Fruit fly (Drosophila melanogaster) whole organism, adult: ENCODE data around the gene in.

ENCODE experiments used
- CG11617 ChIP-seq: fragments of 200-800 bp; sonication (Bioruptor generic); optimal IDR thresholded peaks from 2 replicates; lab custom pipeline; 2017; ENCODE audit warnings: mild to moderate bottlenecking, missing biosample characterization, missing genetic modification reagents, missing genetic modification characterization
- CG12768 ChIP-seq: fragments of 200-800 bp; sonication (Bioruptor generic); optimal IDR thresholded peaks from 2 replicates; lab custom pipeline; 2017; ENCODE audit warnings: missing biosample characterization, missing genetic modification characterization, mild to moderate bottlenecking, moderate library complexity, missing genetic modification reagents
- CG14711 ChIP-seq: fragments of 200-800 bp; sonication (Bioruptor generic); optimal IDR thresholded peaks from 2 replicates; lab custom pipeline; 2018; ENCODE audit warnings: missing biosample characterization, mild to moderate bottlenecking, missing genetic modification characterization, moderate library complexity
- CG1620 ChIP-seq: fragments of 200-800 bp; sonication (Bioruptor generic); optimal IDR thresholded peaks from 2 replicates; lab custom pipeline; 2016; ENCODE audit warnings: missing biosample characterization, missing genetic modification characterization
- CG33017 ChIP-seq: fragments of 200-800 bp; sonication (Bioruptor generic); optimal IDR thresholded peaks from 2 replicates; lab custom pipeline; 2018; ENCODE audit warnings: missing biosample characterization, mild to moderate bottlenecking, missing genetic modification characterization, moderate library complexity
- CG5204 ChIP-seq: fragments of 200-800 bp; sonication (Bioruptor generic); optimal IDR thresholded peaks from 2 replicates; lab custom pipeline; 2016; ENCODE audit warnings: missing biosample characterization, missing genetic modification characterization
- CG7045 ChIP-seq: fragments of 200-800 bp; sonication (Bioruptor generic); optimal IDR thresholded peaks from 2 replicates; lab custom pipeline; 2017; ENCODE audit warnings: missing biosample characterization, mild to moderate bottlenecking, missing genetic modification characterization
- CG7101 ChIP-seq: fragments of 200-800 bp; sonication (Bioruptor generic); optimal IDR thresholded peaks from 2 replicates; lab custom pipeline; 2018; ENCODE audit warnings: missing biosample characterization, mild to moderate bottlenecking, missing genetic modification characterization, moderate library complexity
- Clk ChIP-seq: fragments of 200-800 bp; sonication (Bioruptor generic); optimal IDR thresholded peaks from 2 replicates; lab custom pipeline; 2017; ENCODE audit warnings: missing biosample characterization, missing genetic modification characterization
- Crg-1 ChIP-seq: fragments of 200-800 bp; sonication (Bioruptor generic); optimal IDR thresholded peaks from 2 replicates; lab custom pipeline; 2016; ENCODE audit warnings: missing biosample characterization, missing genetic modification characterization
- Hr96 ChIP-seq: fragments of 200-800 bp; sonication (Bioruptor generic); optimal IDR thresholded peaks from 2 replicates; lab custom pipeline; 2016; ENCODE audit warnings: missing biosample characterization, missing genetic modification characterization
- Mnt ChIP-seq: fragments of 200-800 bp; sonication (Bioruptor generic); optimal IDR thresholded peaks from 2 replicates; lab custom pipeline; 2016; ENCODE audit warnings: missing biosample characterization, mild to moderate bottlenecking, missing genetic modification characterization
- bab1 ChIP-seq: fragments of 200-800 bp; sonication (Bioruptor generic); optimal IDR thresholded peaks from 3 replicates; lab custom pipeline; 2019; ENCODE audit warnings: missing biosample characterization, mild to moderate bottlenecking, missing genetic modification characterization, moderate library complexity
- cic ChIP-seq: fragments of 200-800 bp; sonication (Bioruptor generic); optimal IDR thresholded peaks from 2 replicates; lab custom pipeline; 2017; ENCODE audit warnings: missing biosample characterization, mild to moderate bottlenecking, missing genetic modification characterization, moderate library complexity
- cnc ChIP-seq, 2 experiments: fragments of >200 bp; optimal IDR thresholded peaks; 2 replicates each; lab custom pipeline; 2017
- kay ChIP-seq: fragments of 200-800 bp; sonication (Bioruptor generic); peaks from one replicate; lab custom pipeline; 2016; ENCODE audit warnings: missing biosample characterization, missing genetic modification characterization, borderline replicate concordance
- ovo ChIP-seq: fragments of 200-800 bp; sonication (Bioruptor generic); optimal IDR thresholded peaks from 2 replicates; lab custom pipeline; 2016; ENCODE audit warnings: missing biosample characterization, missing genetic modification characterization
- pad ChIP-seq: fragments of 200-800 bp; sonication (Bioruptor generic); optimal IDR thresholded peaks from 3 replicates; lab custom pipeline; 2017; ENCODE audit warnings: missing biosample characterization, missing genetic modification characterization, mild to moderate bottlenecking, moderate library complexity, missing genetic modification reagents
- tj ChIP-seq: fragments of 200-800 bp; sonication (Bioruptor generic); optimal IDR thresholded peaks from 3 replicates; lab custom pipeline; 2017; ENCODE audit warnings: missing biosample characterization, mild to moderate bottlenecking, missing genetic modification characterization, moderate library complexity
- toe ChIP-seq: fragments of 200-800 bp; sonication (Bioruptor generic); optimal IDR thresholded peaks from 2 replicates; lab custom pipeline; 2016; ENCODE audit warnings: missing biosample characterization, missing genetic modification characterization

The in gene

dm6 chr3L:20405971-20406948, 39.3 kb downstream of the in start:
- no peak for TF ChIP-seq Hr96 (GFP tag; lab: Kevin White, UChicago)
- TF ChIP-seq CG7101 = peak; percentile 12
- peak; percentile 26 for TF ChIP-seq CG33017 (tag; lab: Kevin White, UChicago)
- peak; percentile 14 for TF ChIP-seq kay
- peak; percentile 12 for TF ChIP-seq CG11617
- no peak for TF ChIP-seq ovo (GFP tag; lab: Kevin White, UChicago)

dm6 chr3L:20410345-20410744, 43.3 kb downstream of the in start, which contains the start of gene CG13248:
Gene CG13248 (minus strand): TSS chr3L:20410566.
- no peak for TF ChIP-seq CG7101
- TF ChIP-seq CG11617 = no peak
- TF ChIP-seq cic (GFP tag; lab: Kevin White, UChicago) = no peak
- TF ChIP-seq CG7045 (GFP tag; lab: Kevin White, UChicago) = no peak
- TF ChIP-seq Mnt (GFP tag; lab: Kevin White, UChicago) = no peak
- no peak for TF ChIP-seq pad (GFP tag; lab: Kevin White, UChicago)
- no peak for TF ChIP-seq CG33017 (tag; lab: Kevin White, UChicago)
- no peak for TF ChIP-seq CG1620
- TF ChIP-seq cnc (optimal IDR thresholded peaks at IDR 0.05; lab: Kevin White, UChicago) = no peak
- TF ChIP-seq CG5204 (GFP tag; lab: Kevin White, UChicago) = no peak
- no peak for TF ChIP-seq bab1 (GFP tag; lab: Kevin White, UChicago)
- TF ChIP-seq CG14711 (tag; lab: Kevin White, UChicago) = no peak
- TF ChIP-seq Crg-1 (GFP tag; lab: Kevin White, UChicago) = no peak
- TF ChIP-seq Hr96 (GFP tag; lab: Kevin White, UChicago) = no peak
- TF ChIP-seq CG12768 (GFP tag; lab: Kevin White, UChicago) = no peak
- TF ChIP-seq Clk (GFP tag; lab: Kevin White, UChicago) = no peak
- no peak for TF ChIP-seq tj (GFP tag; lab: Kevin White, UChicago)
- TF ChIP-seq kay = no peak

- peak; percentile 36 for TF ChIP-seq bab1 (GFP tag; lab: Kevin White, UChicago)
- no peak for TF ChIP-seq CG33017 (tag; lab: Kevin White, UChicago)
- no peak for TF ChIP-seq Hr96 (GFP tag; lab: Kevin White, UChicago)
- peak; percentile 29 for TF ChIP-seq CG11617
- no peak for TF ChIP-seq CG5204 (GFP tag; lab: Kevin White, UChicago)
- no peak for TF ChIP-seq CG7045 (GFP tag; lab: Kevin White, UChicago)
- peak; percentile 35 for TF ChIP-seq CG7101
- TF ChIP-seq toe (GFP tag; lab: Kevin White, UChicago) = no peak
- TF ChIP-seq ovo (GFP tag; lab: Kevin White, UChicago) = no peak
- no peak for TF ChIP-seq Crg-1 (GFP tag; lab: Kevin White, UChicago)
- no peak for TF ChIP-seq kay
- TF ChIP-seq cic (GFP tag; lab: Kevin White, UChicago) = no peak
- no peak for TF ChIP-seq Mnt (GFP tag; lab: Kevin White, UChicago)
- no peak for TF ChIP-seq CG1620
- no peak for TF ChIP-seq CG14711 (tag; lab: Kevin White, UChicago)
- TF ChIP-seq cnc (optimal IDR thresholded peaks at IDR 0.05; lab: Kevin White, UChicago) = no peak
- no peak for TF ChIP-seq CG12768 (GFP tag; lab: Kevin White, UChicago)
- no peak for TF ChIP-seq Clk (GFP tag; lab: Kevin White, UChicago)
- TF ChIP-seq tj (GFP tag; lab: Kevin White, UChicago) = no peak
- TF ChIP-seq pad (GFP tag; lab: Kevin White, UChicago) = no peak
These were observed 43.8 kb downstream of the in start for dm6 chr3L:20410780-20411179.

- TF ChIP-seq Crg-1 (GFP tag; lab: Kevin White, UChicago) = no peak
- TF ChIP-seq CG1620 = no peak
- TF ChIP-seq kay = no peak
These were observed 46.3 kb downstream of the in start, which contains the start of gene zye for dm6 chr3L:20413304-20413703. Gene zye (plus strand): TSS chr3L:20413604.
